Worm (Caenorhabditis elegans) whole organism, mixed stage, embryonic: ENCODE measurements around the gene str-176.

Experiments
- M03D4.4 ChIP-seq: sonication (generic microtip); optimal IDR thresholded peaks from 2 replicates; lab custom pipeline; 2017; ENCODE audit warnings: mild to moderate bottlenecking, missing genetic modification characterization, missing compliant biosample characterization
- bed-3 ChIP-seq: fragments of 200-800 bp; sonication (Bioruptor generic); optimal IDR thresholded peaks from 3 replicates; lab custom pipeline; 2018; ENCODE audit warnings: mild to moderate bottlenecking, missing genetic modification characterization, moderate library complexity, missing compliant biosample characterization
- blmp-1 ChIP-seq: fragments of 150-350 bp; optimal IDR thresholded peaks from 2 replicates; lab custom pipeline; 2014; ENCODE audit warnings: missing biosample characterization, missing genetic modification characterization
- ceh-39 ChIP-seq: fragments of 150-350 bp; optimal IDR thresholded peaks from 2 replicates; lab custom pipeline; 2014; ENCODE audit warnings: missing biosample characterization, missing genetic modification characterization
- ceh-43 ChIP-seq: fragments of 200-800 bp; sonication (Bioruptor generic); optimal IDR thresholded peaks from 2 replicates; lab custom pipeline; 2018; ENCODE audit warnings: mild to moderate bottlenecking, missing genetic modification characterization, moderate library complexity, missing compliant biosample characterization
- ceh-83 ChIP-seq: fragments of 200-800 bp; sonication (Bioruptor generic); optimal IDR thresholded peaks from 2 replicates; lab custom pipeline; 2018; ENCODE audit warnings: mild to moderate bottlenecking, missing genetic modification characterization, missing compliant biosample characterization
- ces-1 ChIP-seq: fragments of 150-350 bp; optimal IDR thresholded peaks from 2 replicates; lab custom pipeline; 2014; ENCODE audit warnings: missing biosample characterization, missing genetic modification reagents, missing genetic modification characterization
- drap-1 ChIP-seq: fragments of 200-800 bp; sonication (Bioruptor generic); optimal IDR thresholded peaks from 3 replicates; lab custom pipeline; 2018; ENCODE audit warnings: mild to moderate bottlenecking, missing genetic modification characterization, missing compliant biosample characterization
- elt-1 ChIP-seq: sonication (generic microtip); optimal IDR thresholded peaks from 2 replicates; lab custom pipeline; 2017; ENCODE audit warnings: missing genetic modification characterization, mild to moderate bottlenecking, missing compliant biosample characterization, antibody characterized with exemption, moderate library complexity, borderline replicate concordance; ENCODE audit not compliant: insufficient read depth
- elt-3 ChIP-seq: fragments of 150-350 bp; optimal IDR thresholded peaks from 2 replicates; lab custom pipeline; 2014; ENCODE audit warnings: missing biosample characterization, missing genetic modification characterization
- ham-2 ChIP-seq: fragments of 200-800 bp; sonication (Bioruptor generic); optimal IDR thresholded peaks from 2 replicates; lab custom pipeline; 2018; ENCODE audit warnings: mild to moderate bottlenecking, missing genetic modification characterization, missing compliant biosample characterization
- hlh-1 ChIP-seq: fragments of 150-350 bp; optimal IDR thresholded peaks from 2 replicates; lab custom pipeline; 2014; ENCODE audit warnings: missing biosample characterization, missing genetic modification reagents, missing genetic modification characterization
- lin-13 ChIP-seq: fragments of 150-350 bp; optimal IDR thresholded peaks from 2 replicates; lab custom pipeline; 2014; ENCODE audit warnings: missing biosample characterization, missing genetic modification characterization
- lin-32 ChIP-seq: fragments of 200-800 bp; sonication (Bioruptor generic); optimal IDR thresholded peaks from 2 replicates; lab custom pipeline; 2018; ENCODE audit warnings: mild to moderate bottlenecking, missing genetic modification characterization, missing compliant biosample characterization
- lsy-2 ChIP-seq: fragments of 150-350 bp; optimal IDR thresholded peaks from 2 replicates; lab custom pipeline; 2014; ENCODE audit warnings: missing biosample characterization, missing genetic modification characterization
- mab-5 ChIP-seq: fragments of 150-350 bp; optimal IDR thresholded peaks from 2 replicates; lab custom pipeline; 2014; ENCODE audit warnings: missing biosample characterization, missing genetic modification characterization
- mep-1 ChIP-seq: fragments of 150-350 bp; optimal IDR thresholded peaks from 2 replicates; lab custom pipeline; 2017; ENCODE audit warnings: missing biosample characterization, missing genetic modification reagents, missing genetic modification characterization, inconsistent platforms
- mls-2 ChIP-seq: sonication (generic microtip); optimal IDR thresholded peaks from 2 replicates; lab custom pipeline; 2016; ENCODE audit warnings: mild to moderate bottlenecking, missing genetic modification characterization, moderate library complexity, missing compliant biosample characterization
- nhr-12 ChIP-seq: fragments of 150-350 bp; optimal IDR thresholded peaks from 2 replicates; lab custom pipeline; 2014; ENCODE audit warnings: missing biosample characterization, missing genetic modification characterization
- nhr-2 ChIP-seq: fragments of 150-350 bp; optimal IDR thresholded peaks from 2 replicates; lab custom pipeline; 2014; ENCODE audit warnings: missing biosample characterization, missing genetic modification characterization
- snpc-4 ChIP-seq: fragments of 150-350 bp; optimal IDR thresholded peaks from 2 replicates; lab custom pipeline; 2014; ENCODE audit warnings: missing biosample characterization, missing genetic modification characterization
- sptf-1 ChIP-seq: sonication (generic microtip); optimal IDR thresholded peaks from 2 replicates; lab custom pipeline; 2017; ENCODE audit warnings: mild to moderate bottlenecking, missing genetic modification characterization, moderate library complexity, missing compliant biosample characterization
- tbx-8 ChIP-seq: fragments of 200-800 bp; sonication (Bioruptor generic); optimal IDR thresholded peaks from 2 replicates; lab custom pipeline; 2018; ENCODE audit warnings: mild to moderate bottlenecking, missing genetic modification characterization, moderate library complexity, missing compliant biosample characterization
- unc-120 ChIP-seq: sonication (generic microtip); optimal IDR thresholded peaks from 2 replicates; lab custom pipeline; 2017; ENCODE audit warnings: missing genetic modification characterization, missing compliant biosample characterization; ENCODE audit not compliant: poor library complexity, severe bottlenecking
- unc-39 ChIP-seq: fragments of 150-350 bp; optimal IDR thresholded peaks from 2 replicates; lab custom pipeline; 2014; ENCODE audit warnings: missing biosample characterization, missing genetic modification characterization
- unc-62 ChIP-seq: fragments of 150-350 bp; optimal IDR thresholded peaks from 2 replicates; lab custom pipeline; 2014; ENCODE audit warnings: missing biosample characterization, missing genetic modification reagents, missing genetic modification characterization
- zip-8 ChIP-seq: fragments of 150-350 bp; optimal IDR thresholded peaks from 2 replicates; lab custom pipeline; 2014; ENCODE audit warnings: missing biosample characterization, missing genetic modification characterization

str-176 gene

ce11 chrIV:8463716-8464115 lies at the start of gene str-176:
str-176 (minus strand) TSS chrIV:8463816.
- TF ChIP-seq elt-1 (tag; lab: Kevin White, UChicago) (no peak), ces-1 (GFP tag; lab: Kevin White, UChicago) (no peak), M03D4.4 (no peak), unc-62 (GFP tag; lab: Kevin White, UChicago) (no peak), zip-8 (tag; lab: Kevin White, UChicago) (no peak), mep-1 (tag; lab: Kevin White, UChicago) (no peak)

ce11 chrIV:8512679-8513078 lies 49.1 kb upstream of the str-176 start, which contains the start of gene C09G4.4:
C09G4.4 (plus strand) TSS chrIV:8512979.
- TF ChIP-seq nhr-2 (tag; lab: Kevin White, UChicago): no peak
- no peak for TF ChIP-seq nhr-12 (tag; lab: Kevin White, UChicago)
- no peak for TF ChIP-seq zip-8 (tag; lab: Kevin White, UChicago)
- no peak for TF ChIP-seq mls-2 (tag; lab: Kevin White, UChicago)
- TF ChIP-seq lin-13 (tag; lab: Kevin White, UChicago): no peak
- TF ChIP-seq lin-32 (GFP tag; lab: Kevin White, UChicago): no peak
- no peak for TF ChIP-seq unc-39 (tag; lab: Kevin White, UChicago)
- no peak for TF ChIP-seq ceh-39
- TF ChIP-seq hlh-1 (tag; lab: Kevin White, UChicago): no peak
- no peak for TF ChIP-seq ceh-43 (GFP tag; lab: Kevin White, UChicago)
- TF ChIP-seq ham-2 (GFP tag; lab: Kevin White, UChicago): no peak
- no peak for TF ChIP-seq M03D4.4
- no peak for TF ChIP-seq ceh-83 (GFP tag; lab: Kevin White, UChicago)
- no peak for TF ChIP-seq mab-5 (tag; lab: Kevin White, UChicago)
- no peak for TF ChIP-seq lsy-2 (tag; lab: Kevin White, UChicago)

ce11 chrIV:8511056-8511455 lies 47.4 kb upstream of the str-176 start, which contains the start of gene mes-6:
mes-6 (plus strand) TSS chrIV:8511284.
- peak; percentile 96 for TF ChIP-seq ces-1 (GFP tag; lab: Kevin White, UChicago)
- no peak for TF ChIP-seq unc-120 (tag; lab: Kevin White, UChicago)
- no peak for TF ChIP-seq sptf-1 (tag; lab: Kevin White, UChicago)
- peak; percentile 57 for TF ChIP-seq lsy-2 (tag; lab: Kevin White, UChicago)
- TF ChIP-seq mep-1 (tag; lab: Kevin White, UChicago): peak; percentile 73
- no peak for TF ChIP-seq unc-39 (tag; lab: Kevin White, UChicago)
- no peak for TF ChIP-seq zip-8 (tag; lab: Kevin White, UChicago)
- no peak for TF ChIP-seq elt-3
- TF ChIP-seq lin-13 (tag; lab: Kevin White, UChicago): peak; percentile 47
- no peak for TF ChIP-seq drap-1 (GFP tag; lab: Kevin White, UChicago)
- no peak for TF ChIP-seq mab-5 (tag; lab: Kevin White, UChicago)
- no peak for TF ChIP-seq snpc-4 (tag; lab: Kevin White, UChicago)

- TF ChIP-seq ceh-39 (no peak), elt-1 (tag; lab: Kevin White, UChicago) (no peak), bed-3 (no peak), ces-1 (GFP tag; lab: Kevin White, UChicago) (no peak), drap-1 (GFP tag; lab: Kevin White, UChicago) (no peak)
Measured at ce11 chrIV:8510534-8510933, 46.9 kb upstream of the str-176 start, which contains the start of gene tag-77. tag-77 (minus strand) TSS chrIV:8510548.

- TF ChIP-seq lin-13 (tag; lab: Kevin White, UChicago) (no peak), lsy-2 (tag; lab: Kevin White, UChicago) (no peak), mep-1 (tag; lab: Kevin White, UChicago) (no peak), ceh-39 (no peak), sptf-1 (tag; lab: Kevin White, UChicago) (no peak), bed-3 (no peak), ham-2 (GFP tag; lab: Kevin White, UChicago) (no peak), elt-1 (tag; lab: Kevin White, UChicago) (no peak), tbx-8 (no peak), blmp-1 (tag; lab: Kevin White, UChicago) (no peak), ces-1 (GFP tag; lab: Kevin White, UChicago) (no peak), ceh-43 (GFP tag; lab: Kevin White, UChicago) (no peak), nhr-2 (tag; lab: Kevin White, UChicago) (no peak), mls-2 (tag; lab: Kevin White, UChicago) (no peak), zip-8 (tag; lab: Kevin White, UChicago) (no peak)
Measured at ce11 chrIV:8506034-8506433, 42.4 kb upstream of the str-176 start.
